In genomic region chr2L:12045941-12046855, dm6 we compare ENCODE assay signal across 1 fruit fly cellular context.
TF ChIP-seq lines count a peak whose summit lies in the region.

Gene CG6770 (minus strand): TSS chr2L:12046118.

TF ChIP-seq in whole organism, embryonic, 481 proteins besides CTCF, POLR2A, EP300 and RAD21 (continued from another document and continues in another):
- TF ChIP-seq Med (GFP tag; lab: Kevin White, UChicago) (peak; percentile 92), CG4282 (GFP tag; optimal IDR thresholded peaks at IDR 0.05; lab: Kevin White, UChicago) (peak; percentile 16), CG6791 (GFP tag; IDR thresholded peaks at IDR 0.05; lab: Robert Waterston, UW; ENCODE audit: partially characterized antibody) (no peak), jing (GFP tag; optimal IDR thresholded peaks at IDR 0.05; lab: Kevin White, UChicago) (no peak), vnd (GFP tag; IDR thresholded peaks at IDR 0.05; lab: Robert Waterston, UW; ENCODE audit: partially characterized antibody) (no peak), Spps (tag; optimal IDR thresholded peaks at IDR 0.05; lab: Kevin White, UChicago) (peak; percentile 49), Hey (tag; optimal IDR thresholded peaks at IDR 0.05; lab: Kevin White, UChicago) (no peak), gt (GFP tag; IDR thresholded peaks at IDR 0.05; lab: Robert Waterston, UW) (peak; percentile 48; the same call in 1 of the 2 replicates), mld (GFP tag; IDR thresholded peaks at IDR 0.05; lab: Robert Waterston, UW; ENCODE audit: partially characterized antibody) (0 out of 3 replicates have a peak, but pooled peaks have one; percentile 19), Deaf1 (tag; optimal IDR thresholded peaks at IDR 0.05; lab: Kevin White, UChicago) (peak; percentile 63), Hr39 (optimal IDR thresholded peaks at IDR 0.05; lab: Kevin White, UChicago) (no peak), CG17829 (tag; optimal IDR thresholded peaks at IDR 0.05; lab: Kevin White, UChicago) (peak; percentile 70), NC2α (GFP tag; optimal IDR thresholded peaks at IDR 0.05; lab: Kevin White, UChicago) (no peak), Atf3 (GFP tag; optimal IDR thresholded peaks at IDR 0.05; lab: Kevin White, UChicago) (no peak), CG10366 (GFP tag; IDR thresholded peaks at IDR 0.05; lab: Robert Waterston, UW) (peak; percentile 87), ato (GFP tag; IDR thresholded peaks at IDR 0.05; lab: Robert Waterston, UW; ENCODE audit: partially characterized antibody) (no peak), oc (tag; optimal IDR thresholded peaks at IDR 0.05; lab: Kevin White, UChicago) (peak; percentile 41), fu2 (GFP tag; optimal IDR thresholded peaks at IDR 0.05; lab: Kevin White, UChicago) (no peak), CG1603 (tag; optimal IDR thresholded peaks at IDR 0.05; lab: Kevin White, UChicago) (peak; percentile 76), hbn (GFP tag; IDR thresholded peaks at IDR 0.05; lab: Robert Waterston, UW; ENCODE audit: partially characterized antibody) (no peak), dan (GFP tag; IDR thresholded peaks at IDR 0.05; lab: Robert Waterston, UW) (no peak), CG15479 (GFP tag; optimal IDR thresholded peaks at IDR 0.05; lab: Kevin White, UChicago) (no peak), CG14050 (GFP tag; IDR thresholded peaks at IDR 0.05; lab: Robert Waterston, UW) (peak; percentile 82), ro (GFP tag; IDR thresholded peaks at IDR 0.05; lab: Robert Waterston, UW) (no peak), crp (GFP tag; optimal IDR thresholded peaks at IDR 0.05; lab: Kevin White, UChicago) (no peak), gem (tag; optimal IDR thresholded peaks at IDR 0.05; lab: Kevin White, UChicago) (peak; percentile 87), Doc2 (GFP tag; IDR thresholded peaks at IDR 0.05; lab: Robert Waterston, UW) (no peak), Taf1 (GFP tag; IDR thresholded peaks at IDR 0.05; lab: Robert Waterston, UW) (peak; percentile 70), CG32767 (GFP tag; IDR thresholded peaks at IDR 0.05; lab: Robert Waterston, UW) (peak; percentile 78), CG1233 (GFP tag; optimal IDR thresholded peaks at IDR 0.05; lab: Kevin White, UChicago) (peak; percentile 43), CG4854 (GFP tag; optimal IDR thresholded peaks at IDR 0.05; lab: Kevin White, UChicago) (peak; percentile 30), CG3281 (GFP tag; optimal IDR thresholded peaks at IDR 0.05; lab: Kevin White, UChicago) (peak; percentile 85), CG17802 (tag; optimal IDR thresholded peaks at IDR 0.05; lab: Kevin White, UChicago) (no peak), Dip2 (GFP tag; IDR thresholded peaks at IDR 0.05; lab: Robert Waterston, UW) (no peak), cwo (GFP tag; optimal IDR thresholded peaks at IDR 0.05; lab: Kevin White, UChicago) (peak; percentile 86), CG18764 (GFP tag; optimal IDR thresholded peaks at IDR 0.05; lab: Kevin White, UChicago) (peak; percentile 63), slbo (GFP tag; IDR thresholded peaks at IDR 0.05; lab: Robert Waterston, UW) (peak; percentile 85), CG14860 (GFP tag; IDR thresholded peaks at IDR 0.05; lab: Robert Waterston, UW; ENCODE audit: partially characterized antibody) (no peak), Aef1 (GFP tag; IDR thresholded peaks at IDR 0.05; lab: Robert Waterston, UW) (peak; percentile 74), jumu (GFP tag; optimal IDR thresholded peaks at IDR 0.05; lab: Kevin White, UChicago) (no peak), CG13775 (GFP tag; optimal IDR thresholded peaks at IDR 0.05; lab: Kevin White, UChicago) (peak; percentile 59), stwl (tag; optimal IDR thresholded peaks at IDR 0.05; lab: Kevin White, UChicago) (no peak), h (optimal IDR thresholded peaks at IDR 0.05; lab: Kevin White, UChicago) (no peak), corto (GFP tag; optimal IDR thresholded peaks at IDR 0.05; lab: Kevin White, UChicago) (peak; percentile 50), CG10565 (GFP tag; optimal IDR thresholded peaks at IDR 0.05; lab: Kevin White, UChicago) (no peak), Drgx (GFP tag; IDR thresholded peaks at IDR 0.05; lab: Robert Waterston, UW) (peak; percentile 87), CG13123 (GFP tag; optimal IDR thresholded peaks at IDR 0.05; lab: Kevin White, UChicago) (no peak), CG8281 (tag; optimal IDR thresholded peaks at IDR 0.05; lab: Kevin White, UChicago) (peak; percentile 14), mam (GFP tag; optimal IDR thresholded peaks at IDR 0.05; lab: Kevin White, UChicago) (peak; percentile 45), CG18262 (tag; optimal IDR thresholded peaks at IDR 0.05; lab: Kevin White, UChicago) (peak; percentile 68), tio (GFP tag; optimal IDR thresholded peaks at IDR 0.05; lab: Kevin White, UChicago) (peak; percentile 64), dysf (GFP tag; IDR thresholded peaks at IDR 0.05; lab: Robert Waterston, UW) (peak; percentile 87), CG10267 (tag; optimal IDR thresholded peaks at IDR 0.05; lab: Kevin White, UChicago) (peak; percentile 74), CG7271 (tag; optimal IDR thresholded peaks at IDR 0.05; lab: Kevin White, UChicago) (no peak), Hsf (GFP tag; optimal IDR thresholded peaks at IDR 0.05; lab: Kevin White, UChicago) (peak; percentile 73), CG12219 (GFP tag; optimal IDR thresholded peaks at IDR 0.05; lab: Kevin White, UChicago) (peak; percentile 58), CG17568 (GFP tag; optimal IDR thresholded peaks at IDR 0.05; lab: Kevin White, UChicago) (peak; percentile 84), unc-4 (GFP tag; IDR thresholded peaks at IDR 0.05; lab: Robert Waterston, UW; ENCODE audit: partially characterized antibody) (0 out of 2 replicates have a peak, but pooled peaks have one; percentile 32), Atf-2 (GFP tag; optimal IDR thresholded peaks at IDR 0.05; lab: Kevin White, UChicago) (no peak), dati (GFP tag; IDR thresholded peaks at IDR 0.05; lab: Robert Waterston, UW) (0 out of 2 replicates have a peak, but pooled peaks have one; percentile 29), CG8359 (GFP tag; optimal IDR thresholded peaks at IDR 0.05; lab: Kevin White, UChicago; ENCODE audit: borderline replicate concordance) (peak; percentile 29), BtbVII (GFP tag; optimal IDR thresholded peaks at IDR 0.05; lab: Kevin White, UChicago) (peak; percentile 83), CG12942 (GFP tag; optimal IDR thresholded peaks at IDR 0.05; lab: Kevin White, UChicago) (peak; percentile 33), eve (GFP tag; optimal IDR thresholded peaks at IDR 0.05; lab: Kevin White, UChicago) (no peak), CG9797 (GFP tag; optimal IDR thresholded peaks at IDR 0.05; lab: Kevin White, UChicago) (no peak), pnt (GFP tag; optimal IDR thresholded peaks at IDR 0.05; lab: Kevin White, UChicago) (no peak), CG13424 (tag; optimal IDR thresholded peaks at IDR 0.05; lab: Kevin White, UChicago) (peak; percentile 86), dmrt99B (tag; optimal IDR thresholded peaks at IDR 0.05; lab: Kevin White, UChicago) (peak; percentile 83), Six4 (GFP tag; optimal IDR thresholded peaks at IDR 0.05; lab: Kevin White, UChicago) (no peak), tin (GFP tag; optimal IDR thresholded peaks at IDR 0.05; lab: Kevin White, UChicago) (peak; percentile 48), CG16815 (GFP tag; optimal IDR thresholded peaks at IDR 0.05; lab: Kevin White, UChicago) (peak; percentile 2), en (GFP tag; optimal IDR thresholded peaks at IDR 0.05; lab: Kevin White, UChicago) (no peak), CG34422 (GFP tag; IDR thresholded peaks at IDR 0.05; lab: Robert Waterston, UW) (peak; percentile 68), Sox100B (GFP tag; optimal IDR thresholded peaks at IDR 0.05; lab: Kevin White, UChicago) (peak; percentile 84), E2f1 (GFP tag; IDR thresholded peaks at IDR 0.05; lab: Robert Waterston, UW) (peak; percentile 84), CG3726 (GFP tag; IDR thresholded peaks at IDR 0.05; lab: Robert Waterston, UW) (peak; percentile 62; the same call in 1 of the 3 replicates), hkb (optimal IDR thresholded peaks at IDR 0.05; lab: Kevin White, UChicago) (no peak), hkb (GFP tag; IDR thresholded peaks at IDR 0.05; lab: Robert Waterston, UW) (peak; percentile 93), Lim3 (GFP tag; IDR thresholded peaks at IDR 0.05; lab: Robert Waterston, UW) (no peak), zfh1 (GFP tag; IDR thresholded peaks at IDR 0.05; lab: Robert Waterston, UW) (peak; percentile 85), trem (tag; optimal IDR thresholded peaks at IDR 0.05; lab: Kevin White, UChicago) (peak; percentile 27), grn (GFP tag; optimal IDR thresholded peaks at IDR 0.05; lab: Kevin White, UChicago) (no peak), CG5245 (GFP tag; optimal IDR thresholded peaks at IDR 0.05; lab: Kevin White, UChicago) (peak; percentile 57), unpg (GFP tag; optimal IDR thresholded peaks at IDR 0.05; lab: Kevin White, UChicago) (peak; percentile 89), vvl (GFP tag; IDR thresholded peaks at IDR 0.05; lab: Robert Waterston, UW) (peak; percentile 93), bowl (GFP tag; IDR thresholded peaks at IDR 0.05; lab: Robert Waterston, UW) (peak; percentile 86; the same call in 1 of the 2 replicates), CG2678 (tag; optimal IDR thresholded peaks at IDR 0.05; lab: Kevin White, UChicago) (peak; percentile 92), CkIIα-i1 (GFP tag; IDR thresholded peaks at IDR 0.05; lab: Robert Waterston, UW) (no peak), CG12659 (GFP tag; optimal IDR thresholded peaks at IDR 0.05; lab: Kevin White, UChicago) (peak; percentile 89), Side (GFP tag; optimal IDR thresholded peaks at IDR 0.05; lab: Kevin White, UChicago) (peak; percentile 38), salm (tag; optimal IDR thresholded peaks at IDR 0.05; lab: Kevin White, UChicago) (peak; percentile 70), az2 (GFP tag; optimal IDR thresholded peaks at IDR 0.05; lab: Kevin White, UChicago) (peak; percentile 54), Ssrp (tag; optimal IDR thresholded peaks at IDR 0.05; lab: Kevin White, UChicago) (peak; percentile 43), danr (GFP tag; IDR thresholded peaks at IDR 0.05; lab: Robert Waterston, UW) (peak; percentile 69; the same call in 1 of the 2 replicates), Meics (GFP tag; optimal IDR thresholded peaks at IDR 0.05; lab: Kevin White, UChicago) (peak; percentile 91), CG31224 (GFP tag; IDR thresholded peaks at IDR 0.05; lab: Robert Waterston, UW) (peak; percentile 64), PHDP (tag; optimal IDR thresholded peaks at IDR 0.05; lab: Kevin White, UChicago) (peak; percentile 93), zf30C (GFP tag; optimal IDR thresholded peaks at IDR 0.05; lab: Kevin White, UChicago) (peak; percentile 28), CG4404 (GFP tag; IDR thresholded peaks at IDR 0.05; lab: Robert Waterston, UW) (peak; percentile 57; the same call in 1 of the 2 replicates), Asciz (GFP tag; optimal IDR thresholded peaks at IDR 0.05; lab: Kevin White, UChicago) (peak; percentile 65), gro (GFP tag; optimal IDR thresholded peaks at IDR 0.05; lab: Kevin White, UChicago) (peak; percentile 19), CG6272 (GFP tag; IDR thresholded peaks at IDR 0.05; lab: Robert Waterston, UW) (no peak; the same call in 1 of the 2 replicates), CG14710 (tag; optimal IDR thresholded peaks at IDR 0.05; lab: Kevin White, UChicago) (peak; percentile 36), CG8478 (optimal IDR thresholded peaks at IDR 0.05; lab: Kevin White, UChicago) (peak; percentile 21), caup (GFP tag; optimal IDR thresholded peaks at IDR 0.05; lab: Kevin White, UChicago; ENCODE audit: severe bottlenecking) (peak; percentile 91), CG16863 (GFP tag; optimal IDR thresholded peaks at IDR 0.05; lab: Kevin White, UChicago) (no peak), CG11398 (GFP tag; optimal IDR thresholded peaks at IDR 0.05; lab: Kevin White, UChicago) (peak; percentile 20), onecut (GFP tag; IDR thresholded peaks at IDR 0.05; lab: Robert Waterston, UW) (peak; percentile 70), dmrt11E (tag; optimal IDR thresholded peaks at IDR 0.05; lab: Kevin White, UChicago) (no peak), cas (GFP tag; IDR thresholded peaks at IDR 0.05; lab: Robert Waterston, UW) (peak; percentile 60), ap (GFP tag; IDR thresholded peaks at IDR 0.05; lab: Robert Waterston, UW) (peak; percentile 78), klu (GFP tag; IDR thresholded peaks at IDR 0.05; lab: Robert Waterston, UW) (peak; percentile 68), CG17361 (GFP tag; IDR thresholded peaks at IDR 0.05; lab: Robert Waterston, UW) (peak; percentile 81), Kr (GFP tag; optimal IDR thresholded peaks at IDR 0.05; lab: Kevin White, UChicago) (no peak), CG3838 (GFP tag; optimal IDR thresholded peaks at IDR 0.05; lab: Kevin White, UChicago) (peak; percentile 56), CG32772 (GFP tag; IDR thresholded peaks at IDR 0.05; lab: Robert Waterston, UW) (peak; percentile 72), CG32532 (GFP tag; IDR thresholded peaks at IDR 0.05; lab: Robert Waterston, UW) (peak; percentile 92), pan (optimal IDR thresholded peaks at IDR 0.05; lab: Kevin White, UChicago) (no peak), pan (GFP tag; optimal IDR thresholded peaks at IDR 0.05 in 1 of 2, IDR thresholded peaks at IDR 0.05 in 1 of 2) (peak in 1 of 2 experiments; percentile 90), pum (GFP tag; optimal IDR thresholded peaks at IDR 0.05; lab: Kevin White, UChicago) (no peak), CG9437 (GFP tag; optimal IDR thresholded peaks at IDR 0.05; lab: Kevin White, UChicago) (peak; percentile 77), Bgb (GFP tag; IDR thresholded peaks at IDR 0.05; lab: Robert Waterston, UW; ENCODE audit: partially characterized antibody) (peak; percentile 68; the same call in 1 of the 2 replicates), psq (GFP tag; optimal IDR thresholded peaks at IDR 0.05; lab: Kevin White, UChicago) (no peak), so (GFP tag; IDR thresholded peaks at IDR 0.05; lab: Robert Waterston, UW) (peak; percentile 83; the same call in 2 of the 3 replicates), CG15514 (GFP tag; optimal IDR thresholded peaks at IDR 0.05; lab: Kevin White, UChicago) (peak; percentile 87), bcd (GFP tag; optimal IDR thresholded peaks at IDR 0.05; lab: Kevin White, UChicago) (peak; percentile 72), br (optimal IDR thresholded peaks at IDR 0.05; lab: Kevin White, UChicago) (no peak), Chrac-16 (GFP tag; optimal IDR thresholded peaks at IDR 0.05; lab: Kevin White, UChicago) (peak; percentile 43), CG16779 (GFP tag; IDR thresholded peaks at IDR 0.05; lab: Robert Waterston, UW) (peak; percentile 59), CG14014 (GFP tag; IDR thresholded peaks at IDR 0.05; lab: Robert Waterston, UW) (peak; percentile 89), Pdp1 (GFP tag; optimal IDR thresholded peaks at IDR 0.05; lab: Kevin White, UChicago) (peak; percentile 7 to 97)
